Fruit fly (Drosophila melanogaster) whole organism: Measurements from ENCODE around the gene term.

Source experiments
- CG8478 ChIP-seq: fragments of >200 bp; optimal IDR thresholded peaks from 2 replicates; lab custom pipeline; 2018; ENCODE audit warnings: inconsistent platforms
- Dll ChIP-seq: fragments of >200 bp; optimal IDR thresholded peaks from 2 replicates; lab custom pipeline; 2017
- pan ChIP-seq: fragments of >200 bp; optimal IDR thresholded peaks from 2 replicates; lab custom pipeline; 2017
- psq ChIP-seq: fragments of >200 bp; optimal IDR thresholded peaks from 2 replicates; lab custom pipeline; 2017
- usp ChIP-seq: fragments of >200 bp; optimal IDR thresholded peaks from 2 replicates; lab custom pipeline; 2017; ENCODE audit warnings: missing biosample characterization, missing genetic modification characterization, mixed read lengths

dm6 chr3L:18632187-18632635 is 38.6 kb upstream of the term start:
- no peak for TF ChIP-seq psq (lab: Kevin White, UChicago)
- TF ChIP-seq Dll (lab: Kevin White, UChicago): no peak
- TF ChIP-seq CG8478 (lab: Kevin White, UChicago): no peak
- TF ChIP-seq pan (lab: Kevin White, UChicago): no peak
- no peak for TF ChIP-seq usp
